Fruit fly (Drosophila melanogaster) whole organism, embryonic: Measurements from ENCODE around the gene CG32436.
A peak's percentile ranks its signal among the peaks of the same experiment; 100 is the strongest.

ENCODE experiments used
- Awh ChIP-seq: fragments of 200-800 bp; sonication (Bioruptor generic); IDR thresholded peaks from 2 replicates; pipeline ENCODE4, ENCODE4 v1.3.6; 2022; ENCODE audit warnings: missing biosample characterization, missing genetic modification characterization
- CG10366 ChIP-seq: fragments of 200-800 bp; sonication (Bioruptor generic); IDR thresholded peaks from 2 replicates; pipeline ENCODE4 v1.3.6; 2022; ENCODE audit warnings: missing biosample characterization, missing genetic modification characterization
- CG10431 ChIP-seq: fragments of 200-800 bp; sonication (Bioruptor generic); optimal IDR thresholded peaks from 3 replicates; lab custom pipeline; 2018; ENCODE audit warnings: missing biosample characterization, mild to moderate bottlenecking, missing genetic modification characterization
- CG11560 ChIP-seq: fragments of 200-800 bp; sonication (Bioruptor generic); IDR thresholded peaks from 3 replicates; pipeline ENCODE4 v1.3.6; 2022; ENCODE audit warnings: missing biosample characterization, missing genetic modification characterization
- CG11696 ChIP-seq: fragments of 200-800 bp; sonication (Bioruptor generic); IDR thresholded peaks from 2 replicates; pipeline ENCODE4 v1.3.6; 2022; ENCODE audit warnings: missing biosample characterization, missing genetic modification characterization
- CG12236 ChIP-seq: fragments of 200-800 bp; sonication (Bioruptor generic); optimal IDR thresholded peaks from 2 replicates; lab custom pipeline; 2016; ENCODE audit warnings: missing biosample characterization, missing genetic modification characterization
- CG12769 ChIP-seq: fragments of 200-800 bp; sonication (Bioruptor generic); optimal IDR thresholded peaks from 2 replicates; lab custom pipeline; 2019; ENCODE audit warnings: missing biosample characterization, mild to moderate bottlenecking, missing genetic modification characterization, moderate library complexity
- CG14014 ChIP-seq: fragments of 200-800 bp; sonication (Bioruptor generic); IDR thresholded peaks from 2 replicates; pipeline ENCODE4 v1.3.6; 2022; ENCODE audit warnings: missing biosample characterization, missing genetic modification characterization
- CG14860 ChIP-seq: fragments of 200-800 bp; sonication (Bioruptor generic); IDR thresholded peaks from 3 replicates; pipeline ENCODE4 v1.3.6; 2022; ENCODE audit warnings: missing biosample characterization, missing genetic modification characterization; ENCODE audit not compliant: partially characterized antibody
- CG15011 ChIP-seq: fragments of 200-800 bp; sonication (Bioruptor generic); optimal IDR thresholded peaks from 3 replicates; lab custom pipeline; 2018; ENCODE audit warnings: missing biosample characterization, mild to moderate bottlenecking, missing genetic modification characterization
- CG16815 ChIP-seq: fragments of 200-800 bp; sonication (Bioruptor generic); optimal IDR thresholded peaks from 3 replicates; lab custom pipeline; 2017; ENCODE audit warnings: missing biosample characterization, mild to moderate bottlenecking, missing genetic modification characterization
- CG2712 ChIP-seq: fragments of 200-800 bp; optimal IDR thresholded peaks from 3 replicates; lab custom pipeline; 2019; ENCODE audit warnings: missing biosample characterization, mild to moderate bottlenecking, missing genetic modification characterization, moderate library complexity
- CG32532 ChIP-seq: fragments of 200-800 bp; sonication (Bioruptor generic); IDR thresholded peaks from 2 replicates; pipeline ENCODE4 v1.3.6; 2022; ENCODE audit warnings: missing biosample characterization, missing genetic modification characterization
- CG33213 ChIP-seq: fragments of 200-800 bp; sonication (Bioruptor generic); optimal IDR thresholded peaks from 3 replicates; lab custom pipeline; 2016; ENCODE audit warnings: missing biosample characterization, missing genetic modification characterization
- CG34376 ChIP-seq: fragments of 200-800 bp; sonication (Bioruptor generic); optimal IDR thresholded peaks from 2 replicates; lab custom pipeline; 2018; ENCODE audit warnings: missing biosample characterization, mild to moderate bottlenecking, missing genetic modification characterization
- CG3726 ChIP-seq: fragments of 200-800 bp; sonication (Bioruptor generic); IDR thresholded peaks from 3 replicates; pipeline ENCODE4, ENCODE4 v1.3.6; 2022; ENCODE audit warnings: missing biosample characterization, missing genetic modification characterization
- CG6272 ChIP-seq: fragments of 200-800 bp; sonication (Bioruptor generic); IDR thresholded peaks from 2 replicates; pipeline ENCODE4 v1.3.6; 2022; ENCODE audit warnings: missing biosample characterization, missing genetic modification characterization
- CG7928 ChIP-seq: fragments of 200-800 bp; sonication (Bioruptor generic); optimal IDR thresholded peaks from 2 replicates; lab custom pipeline; 2017; ENCODE audit warnings: missing biosample characterization, mild to moderate bottlenecking, missing genetic modification characterization
- CG7963 ChIP-seq: fragments of 200-800 bp; sonication (Bioruptor generic); IDR thresholded peaks from 3 replicates; pipeline ENCODE4 v1.3.6; 2022; ENCODE audit warnings: missing biosample characterization, missing genetic modification characterization; ENCODE audit not compliant: partially characterized antibody
- CG7987 ChIP-seq: fragments of 200-800 bp; sonication (Bioruptor generic); optimal IDR thresholded peaks from 2 replicates; lab custom pipeline; 2018; ENCODE audit warnings: missing biosample characterization, mild to moderate bottlenecking, missing genetic modification characterization, moderate library complexity
- CG8924 ChIP-seq: fragments of 200-800 bp; optimal IDR thresholded peaks from 3 replicates; lab custom pipeline; 2019; ENCODE audit warnings: missing biosample characterization, mild to moderate bottlenecking, missing genetic modification characterization, moderate library complexity
- CG9932 ChIP-seq: fragments of 200-800 bp; sonication (Bioruptor generic); IDR thresholded peaks from 2 replicates; pipeline ENCODE4 v1.3.6; 2022; ENCODE audit warnings: missing biosample characterization, missing genetic modification characterization
- Doc3 ChIP-seq: fragments of 200-800 bp; sonication (Bioruptor generic); IDR thresholded peaks from 3 replicates; pipeline ENCODE4 v1.3.6; 2022; ENCODE audit warnings: missing biosample characterization, missing genetic modification characterization; ENCODE audit not compliant: partially characterized antibody
- Elba2 ChIP-seq: fragments of 200-800 bp; sonication (Bioruptor generic); optimal IDR thresholded peaks from 3 replicates; lab custom pipeline; 2016; ENCODE audit warnings: missing biosample characterization, missing genetic modification characterization
- Oli ChIP-seq: fragments of 200-800 bp; sonication (Bioruptor generic); optimal IDR thresholded peaks from 2 replicates; lab custom pipeline; 2018; ENCODE audit warnings: missing biosample characterization, mild to moderate bottlenecking, missing genetic modification characterization, moderate library complexity
- Ptx1 ChIP-seq: fragments of 200-800 bp; sonication (Bioruptor generic); IDR thresholded peaks from 2 replicates; pipeline ENCODE4 v1.3.6; 2022; ENCODE audit warnings: missing biosample characterization, missing genetic modification characterization
- Sry-β ChIP-seq: fragments of 200-800 bp; sonication (Bioruptor generic); optimal IDR thresholded peaks from 2 replicates; lab custom pipeline; 2018; ENCODE audit warnings: missing biosample characterization, mild to moderate bottlenecking, missing genetic modification characterization, moderate library complexity
- ab ChIP-seq: fragments of 200-800 bp; sonication (Bioruptor generic); optimal IDR thresholded peaks from 2 replicates; lab custom pipeline; 2016; ENCODE audit warnings: missing biosample characterization, missing genetic modification characterization
- bcd ChIP-seq: fragments of 200-800 bp; sonication (Bioruptor generic); optimal IDR thresholded peaks from 2 replicates; lab custom pipeline; 2017; ENCODE audit warnings: missing biosample characterization, mild to moderate bottlenecking, missing genetic modification characterization
- da ChIP-seq: fragments of 200-800 bp; sonication (Bioruptor generic); optimal IDR thresholded peaks from 2 replicates; lab custom pipeline; 2016; ENCODE audit warnings: missing biosample characterization, missing genetic modification characterization
- dati ChIP-seq: fragments of 200-800 bp; sonication (Bioruptor generic); IDR thresholded peaks from 2 replicates; pipeline ENCODE4 v1.3.6; 2022; ENCODE audit warnings: missing biosample characterization, missing genetic modification characterization
- dimm ChIP-seq: fragments of 200-800 bp; sonication (Bioruptor generic); IDR thresholded peaks from 2 replicates; pipeline ENCODE4 v1.3.6; 2022; ENCODE audit warnings: missing biosample characterization, missing genetic modification characterization
- exex ChIP-seq: fragments of 200-800 bp; sonication (Bioruptor generic); optimal IDR thresholded peaks from 4 replicates; lab custom pipeline; 2018; ENCODE audit warnings: missing biosample characterization, mild to moderate bottlenecking, missing genetic modification characterization, moderate library complexity
- fd3F ChIP-seq: fragments of 200-800 bp; sonication (Bioruptor generic); optimal IDR thresholded peaks from 2 replicates; lab custom pipeline; 2018; ENCODE audit warnings: missing biosample characterization, mild to moderate bottlenecking, missing genetic modification characterization, moderate library complexity
- fd64A ChIP-seq: fragments of 200-800 bp; sonication (Bioruptor generic); optimal IDR thresholded peaks from 3 replicates; lab custom pipeline; 2018; ENCODE audit warnings: missing biosample characterization, mild to moderate bottlenecking, missing genetic modification characterization
- fru ChIP-seq: fragments of >200 bp; optimal IDR thresholded peaks from 2 replicates; lab custom pipeline; 2017
- ftz-f1 ChIP-seq: fragments of 200-800 bp; sonication (Bioruptor generic); optimal IDR thresholded peaks from 2 replicates; lab custom pipeline; 2016; ENCODE audit warnings: missing biosample characterization, missing genetic modification characterization
- jumu ChIP-seq: fragments of 200-800 bp; sonication (Bioruptor generic); optimal IDR thresholded peaks from 3 replicates; lab custom pipeline; 2016; ENCODE audit warnings: missing biosample characterization, missing genetic modification characterization
- maf-S ChIP-seq: fragments of 200-800 bp; sonication (Bioruptor generic); optimal IDR thresholded peaks from 2 replicates; lab custom pipeline; 2016; ENCODE audit warnings: missing biosample characterization, missing genetic modification characterization
- p53 ChIP-seq: fragments of 200-800 bp; sonication (Bioruptor generic); optimal IDR thresholded peaks from 2 replicates; lab custom pipeline; 2016; ENCODE audit warnings: missing biosample characterization, missing genetic modification characterization
- pan ChIP-seq, 4 experiments: fragments of >200 bp in 3 of 4; fragments of 200-800 bp in 1 of 4; sonication (Bioruptor generic) in 1 of 4; optimal IDR thresholded peaks in 3 of 4; IDR thresholded peaks in 1 of 4; 2 replicates each; pipeline versions ENCODE4 v1.3.6 to Lab custom; 2017 to 2022; ENCODE audit warnings: missing biosample characterization in 2 of 4, missing genetic modification characterization in 2 of 4, mixed read lengths in 1 of 4
- peb ChIP-seq: fragments of 200-800 bp; sonication (Bioruptor generic); IDR thresholded peaks from 2 replicates; pipeline ENCODE4 v1.3.6; 2022; ENCODE audit warnings: missing biosample characterization, missing genetic modification characterization
- pho ChIP-seq: fragments of 200-800 bp; sonication (Bioruptor generic); optimal IDR thresholded peaks from 2 replicates; lab custom pipeline; 2016; ENCODE audit warnings: missing biosample characterization, missing genetic modification characterization
- pnt ChIP-seq: fragments of 200-800 bp; sonication (Bioruptor generic); optimal IDR thresholded peaks from 3 replicates; lab custom pipeline; 2016; ENCODE audit warnings: missing biosample characterization, missing genetic modification characterization
- scrt ChIP-seq: fragments of 200-800 bp; sonication (Bioruptor generic); optimal IDR thresholded peaks from 2 replicates; lab custom pipeline; 2018; ENCODE audit warnings: missing biosample characterization, mild to moderate bottlenecking, missing genetic modification characterization, moderate library complexity
- sens ChIP-seq: fragments of 200-800 bp; sonication (Bioruptor generic); peaks from one replicate; lab custom pipeline; 2016; ENCODE audit warnings: missing biosample characterization, missing genetic modification characterization
- sens-2 ChIP-seq: fragments of 200-800 bp; sonication (Bioruptor generic); IDR thresholded peaks from 2 replicates; pipeline ENCODE4 v1.3.6; 2022; ENCODE audit warnings: missing biosample characterization, missing genetic modification characterization
- sim ChIP-seq: fragments of 200-800 bp; sonication (Bioruptor generic); IDR thresholded peaks from 2 replicates; pipeline ENCODE4 v1.3.6; 2022; ENCODE audit warnings: missing biosample characterization, missing genetic modification characterization
- sima ChIP-seq: fragments of 200-800 bp; sonication (Bioruptor generic); optimal IDR thresholded peaks from 2 replicates; lab custom pipeline; 2016; ENCODE audit warnings: missing biosample characterization, missing genetic modification characterization
- yki ChIP-seq: fragments of >200 bp; optimal IDR thresholded peaks from 3 replicates; lab custom pipeline; 2018
- zfh1 ChIP-seq: fragments of 200-800 bp; sonication (Bioruptor generic); IDR thresholded peaks from 3 replicates; pipeline ENCODE4 v1.3.6; 2022; ENCODE audit warnings: missing biosample characterization, missing genetic modification characterization
- zfh2 ChIP-seq: fragments of 200-800 bp; sonication (Bioruptor generic); optimal IDR thresholded peaks from 2 replicates; lab custom pipeline; 2016; ENCODE audit warnings: missing biosample characterization, missing genetic modification characterization

Gene CG32436

dm6 chr3L:21304400-21304799, 39.4 kb upstream of the CG32436 start, which contains the start of the genes CG11309 and CG7632 (continued):
- TF ChIP-seq zfh1 (GFP tag; lab: Robert Waterston, UW) (peak; percentile 99), yki (lab: Kevin White, UChicago) (peak; percentile 57), Ptx1 (GFP tag; lab: Robert Waterston, UW) (peak; percentile 96), CG8924 (tag; lab: Kevin White, UChicago) (peak; percentile 100), zfh2 (GFP tag; lab: Kevin White, UChicago) (peak; percentile 97), da (GFP tag; lab: Kevin White, UChicago) (peak; percentile 98), CG7928 (GFP tag; lab: Kevin White, UChicago) (peak; percentile 87), p53 (GFP tag; lab: Kevin White, UChicago) (peak; percentile 95), Doc3 (GFP tag; lab: Robert Waterston, UW) (no peak), sens-2 (GFP tag; lab: Robert Waterston, UW) (peak; percentile 99), peb (GFP tag; lab: Robert Waterston, UW) (peak; percentile 96), fd64A (peak; percentile 99), CG12236 (GFP tag; lab: Kevin White, UChicago) (peak; percentile 98), bcd (GFP tag; lab: Kevin White, UChicago) (peak; percentile 99), CG11560 (tag; lab: Robert Waterston, UW) (peak; percentile 66), fd3F (GFP tag; lab: Kevin White, UChicago) (peak; percentile 98), sens (GFP tag; lab: Kevin White, UChicago) (peak; percentile 100), CG9932 (GFP tag; lab: Robert Waterston, UW) (peak; percentile 96), CG7987 (GFP tag; lab: Kevin White, UChicago) (peak; percentile 99), sim (peak; percentile 98), dimm (GFP tag; lab: Robert Waterston, UW) (peak; percentile 93), sima (GFP tag; lab: Kevin White, UChicago) (peak; percentile 98), maf-S (GFP tag; lab: Kevin White, UChicago) (peak; percentile 97), CG14860 (no peak), CG33213 (GFP tag; lab: Kevin White, UChicago) (peak; percentile 99), CG6272 (GFP tag; lab: Robert Waterston, UW) (peak; percentile 79), ab (peak; percentile 90), CG3726 (GFP tag; lab: Robert Waterston, UW) (peak; percentile 97), CG11696 (GFP tag; lab: Robert Waterston, UW) (peak; percentile 95), fru (no peak), Awh (GFP tag; lab: Robert Waterston, UW) (peak; percentile 99), pnt (GFP tag; lab: Kevin White, UChicago) (peak; percentile 97), CG16815 (GFP tag; lab: Kevin White, UChicago) (peak; percentile 92), CG12769 (tag; lab: Kevin White, UChicago) (peak; percentile 100), ftz-f1 (GFP tag; lab: Kevin White, UChicago) (peak; percentile 93), CG10431 (GFP tag; lab: Kevin White, UChicago) (peak; percentile 98), CG10366 (GFP tag; lab: Robert Waterston, UW) (peak; percentile 97), exex (tag; lab: Kevin White, UChicago) (peak; percentile 98), CG14014 (GFP tag; lab: Robert Waterston, UW) (peak; percentile 98), jumu (GFP tag; lab: Kevin White, UChicago) (peak; percentile 97), Elba2 (GFP tag; lab: Kevin White, UChicago) (peak; percentile 86), dati (GFP tag; lab: Robert Waterston, UW) (peak; percentile 95), Oli (tag; lab: Kevin White, UChicago) (peak; percentile 99), CG2712 (tag; lab: Kevin White, UChicago) (peak; percentile 100), CG32532 (GFP tag; lab: Robert Waterston, UW) (peak; percentile 98), CG7963 (GFP tag; lab: Robert Waterston, UW) (no peak), pan (optimal IDR thresholded peaks at IDR 0.05; lab: Kevin White, UChicago) (no peak), pan (GFP tag; optimal IDR thresholded peaks at IDR 0.05 in 1 of 2, IDR thresholded peaks at IDR 0.05 in 1 of 2) (peak in 1 of 2 experiments; percentile 99), CG34376 (GFP tag; lab: Kevin White, UChicago) (peak; percentile 100), Sry-β (GFP tag; lab: Kevin White, UChicago) (peak; percentile 81), pho (peak; percentile 98), scrt (GFP tag; lab: Kevin White, UChicago) (peak; percentile 99), CG15011 (GFP tag; lab: Kevin White, UChicago) (peak; percentile 99)
